Worm (Caenorhabditis elegans): ENCODE measurements around the gene hdl-1.

hdl-1 gene

DNA sequence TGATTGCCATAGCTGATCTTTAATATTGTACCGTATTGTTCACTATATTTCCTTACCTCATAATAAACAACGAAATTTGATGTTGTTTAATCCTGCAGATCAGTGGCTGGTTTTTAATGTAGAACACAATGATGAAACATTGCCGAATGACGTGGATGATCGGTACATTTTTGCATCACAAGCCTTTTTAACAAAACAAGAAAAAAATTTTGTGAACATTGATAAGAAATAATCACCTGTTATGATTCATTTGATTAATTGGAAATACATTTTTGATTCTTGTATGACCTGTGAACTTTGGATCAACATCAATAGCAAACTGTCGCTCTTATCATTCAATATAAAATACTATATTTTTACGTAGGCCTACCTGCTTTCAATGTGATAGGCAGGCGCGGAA lies 46.8 kb downstream of the hdl-1 start:
- TF ChIP-seq unc-62 (GFP tag; optimal IDR thresholded peaks at IDR 0.05), result no peak

DNA sequence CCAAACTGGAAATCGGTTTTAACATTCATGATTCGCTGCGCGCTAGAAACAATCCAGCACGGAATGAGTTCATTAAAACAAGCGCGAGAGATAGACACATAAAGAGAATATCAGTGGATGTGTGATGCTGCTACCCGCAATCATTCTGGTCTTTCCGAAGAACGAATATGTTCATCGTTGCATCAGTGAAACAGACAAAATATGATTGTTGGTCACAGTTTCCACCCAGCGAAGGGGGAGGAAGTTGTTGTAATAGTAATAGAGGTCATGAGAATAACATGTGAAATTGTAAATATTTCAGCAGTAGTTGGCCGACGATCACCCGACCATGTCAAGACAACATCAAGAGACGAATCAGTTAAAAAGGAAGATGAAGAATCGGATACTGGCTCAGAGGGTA lies 48.4 kb downstream of the hdl-1 start:
- TF ChIP-seq unc-62 (GFP tag; optimal IDR thresholded peaks at IDR 0.05), result no peak

DNA sequence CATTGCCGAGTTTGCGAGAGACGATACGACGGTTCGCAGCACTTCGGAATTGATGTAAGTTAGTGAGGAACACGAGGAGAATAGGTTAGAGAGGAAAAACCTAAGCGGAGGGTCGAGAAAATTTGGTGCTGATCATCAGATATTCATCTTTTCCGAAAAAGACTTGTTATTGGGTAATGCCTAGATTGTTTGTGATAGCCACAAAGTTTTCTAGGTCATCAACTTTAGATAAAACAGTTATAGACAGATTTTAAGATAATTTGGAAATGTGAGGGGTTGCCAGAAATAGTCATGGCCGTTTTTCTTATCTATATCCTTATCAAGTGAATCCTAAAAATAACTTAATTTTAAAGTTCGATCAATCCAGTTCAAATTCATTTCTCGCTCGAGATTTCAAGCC lies 49.2 kb downstream of the hdl-1 start:
- no peak for TF ChIP-seq unc-62 (GFP tag; optimal IDR thresholded peaks at IDR 0.05)

DNA sequence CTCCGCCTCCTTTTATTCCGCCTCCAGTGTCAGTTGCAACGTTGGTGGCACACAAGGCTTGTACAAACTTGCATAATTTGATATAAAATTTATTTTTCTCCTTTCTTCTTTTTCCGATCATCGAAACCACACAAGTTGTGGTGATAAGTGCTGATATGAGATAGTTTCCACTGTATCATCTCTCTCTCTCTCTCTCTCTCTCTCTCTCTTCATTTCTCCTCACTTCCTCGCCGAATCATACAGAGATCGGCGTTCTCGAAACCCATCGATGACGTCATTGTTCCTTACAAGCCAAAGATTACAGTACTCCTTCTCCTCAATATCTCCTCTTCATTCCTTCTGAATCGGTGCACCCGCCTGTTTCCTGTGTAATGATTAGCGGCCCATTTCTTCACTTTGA lies 50.3 kb downstream of the hdl-1 start, which contains the start of gene nhr-43:
nhr-43 (plus strand) TSS at position 233 of the 400 bp plus-strand sequence.
- no peak for TF ChIP-seq unc-62 (GFP tag; optimal IDR thresholded peaks at IDR 0.05)

DNA sequence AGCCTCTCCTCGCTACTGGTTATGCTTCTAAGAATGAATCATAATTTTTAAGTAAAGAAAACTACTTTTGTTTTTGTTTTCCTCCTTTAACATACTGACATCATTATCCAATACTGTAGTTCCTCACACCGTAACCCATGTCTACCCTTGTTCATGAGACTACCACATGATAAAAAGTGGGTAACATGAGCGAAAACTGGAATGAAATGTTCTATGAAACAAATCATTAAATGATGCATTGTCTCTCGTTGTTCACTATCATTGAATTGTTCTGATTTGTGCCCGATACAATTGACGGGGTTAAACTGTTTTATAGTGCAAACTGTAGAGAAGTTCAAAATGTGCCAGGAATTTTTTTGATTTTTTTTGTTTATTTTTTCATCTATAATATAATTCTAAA lies 51.9 kb downstream of the hdl-1 start:
- no peak for TF ChIP-seq unc-62 (GFP tag; optimal IDR thresholded peaks at IDR 0.05)

Measured in whole organism, dauer.